Fruit fly (Drosophila melanogaster) S2 (cell line): Measurements from ENCODE around the gene B9d2.
A peak's percentile ranks its signal among the peaks of the same experiment; 100 is the strongest.

Source experiments
- CG8478 ChIP-seq: fragments of >200 bp; optimal IDR thresholded peaks from 2 replicates; lab custom pipeline; 2018
- CTCF ChIP-seq, 2 experiments: fragments of >200 bp; optimal IDR thresholded peaks; 2 replicates each; lab custom pipeline; 2018

DNA sequence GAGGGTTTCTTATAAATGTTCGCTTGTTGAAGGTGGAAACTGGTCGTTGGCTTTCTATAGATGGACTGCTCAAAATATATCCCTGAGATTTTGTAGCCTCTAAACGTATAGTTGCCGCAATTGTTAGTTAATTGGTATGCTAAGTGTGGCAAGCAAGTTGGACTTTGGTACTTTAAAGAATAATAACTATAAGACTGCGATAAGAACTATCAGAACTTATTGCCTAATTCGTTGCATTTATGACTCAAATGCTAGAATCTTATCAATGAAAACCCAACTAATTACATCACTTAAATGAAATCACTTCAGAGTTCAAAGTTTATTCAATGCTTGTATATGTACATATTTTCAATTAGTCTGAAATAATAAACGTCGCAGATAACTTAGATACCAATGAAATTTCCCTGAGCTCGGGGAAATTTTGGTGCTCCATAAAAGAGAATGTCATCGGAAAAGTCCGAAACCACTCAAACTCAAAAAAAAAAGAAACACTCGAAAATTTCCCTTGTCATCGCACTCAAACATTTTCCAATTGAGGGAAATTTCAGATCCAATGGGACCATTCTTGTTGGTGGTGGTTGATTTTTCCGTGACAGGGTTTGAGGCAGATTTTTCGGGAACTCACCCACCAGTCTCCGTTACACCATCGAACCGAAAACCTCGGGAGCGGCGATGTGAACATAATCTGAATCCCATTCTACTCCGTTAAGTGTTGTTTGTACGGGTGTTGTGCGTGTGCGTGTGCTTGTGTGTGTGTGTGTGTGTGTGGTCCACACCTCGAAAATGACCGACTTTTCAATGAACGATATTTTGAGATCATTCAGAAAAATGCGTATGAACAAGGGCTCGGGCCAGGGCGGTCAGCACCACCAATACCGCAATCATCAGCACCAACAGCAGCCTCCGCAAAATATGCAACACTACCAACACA lies 39.4 kb downstream of the B9d2 start, which contains the start of gene CG45075:
- no peak for TF ChIP-seq CG8478
- peak in 1 of 2 experiments; percentile 19 for TF ChIP-seq CTCF (optimal IDR thresholded peaks at IDR 0.05; lab: Kevin White, UChicago)
